Worm (Caenorhabditis elegans) whole organism, mixed stage, embryonic: ENCODE measurements around the gene C01G12.3.

Experiments used
- ceh-43 ChIP-seq: fragments of 200-800 bp; sonication (Bioruptor generic); optimal IDR thresholded peaks from 2 replicates; lab custom pipeline; 2018; ENCODE audit warnings: mild to moderate bottlenecking, missing genetic modification characterization, moderate library complexity, missing compliant biosample characterization
- drap-1 ChIP-seq: fragments of 200-800 bp; sonication (Bioruptor generic); optimal IDR thresholded peaks from 3 replicates; lab custom pipeline; 2018; ENCODE audit warnings: mild to moderate bottlenecking, missing genetic modification characterization, missing compliant biosample characterization
- flh-1 ChIP-seq: fragments of 200-800 bp; sonication (Bioruptor generic); optimal IDR thresholded peaks from 2 replicates; lab custom pipeline; 2018; ENCODE audit warnings: mild to moderate bottlenecking, missing genetic modification characterization, moderate library complexity, missing compliant biosample characterization
- lin-13 ChIP-seq: fragments of 150-350 bp; optimal IDR thresholded peaks from 2 replicates; lab custom pipeline; 2014; ENCODE audit warnings: missing biosample characterization, missing genetic modification characterization
- lsy-2 ChIP-seq: fragments of 150-350 bp; optimal IDR thresholded peaks from 2 replicates; lab custom pipeline; 2014; ENCODE audit warnings: missing biosample characterization, missing genetic modification characterization
- mep-1 ChIP-seq: fragments of 150-350 bp; optimal IDR thresholded peaks from 2 replicates; lab custom pipeline; 2017; ENCODE audit warnings: missing biosample characterization, missing genetic modification reagents, missing genetic modification characterization, inconsistent platforms
- nhr-28 ChIP-seq: fragments of 150-350 bp; optimal IDR thresholded peaks from 2 replicates; lab custom pipeline; 2014; ENCODE audit warnings: missing biosample characterization, missing genetic modification characterization
- nhr-76 ChIP-seq: sonication (generic microtip); optimal IDR thresholded peaks from 2 replicates; lab custom pipeline; 2017; ENCODE audit warnings: missing biosample characterization, missing genetic modification characterization
- snpc-4 ChIP-seq: fragments of 150-350 bp; optimal IDR thresholded peaks from 2 replicates; lab custom pipeline; 2014; ENCODE audit warnings: missing biosample characterization, missing genetic modification characterization
- tbx-8 ChIP-seq: fragments of 200-800 bp; sonication (Bioruptor generic); optimal IDR thresholded peaks from 2 replicates; lab custom pipeline; 2018; ENCODE audit warnings: mild to moderate bottlenecking, missing genetic modification characterization, moderate library complexity, missing compliant biosample characterization
- unc-62 ChIP-seq: fragments of 150-350 bp; optimal IDR thresholded peaks from 2 replicates; lab custom pipeline; 2014; ENCODE audit warnings: missing biosample characterization, missing genetic modification reagents, missing genetic modification characterization
- ztf-11 ChIP-seq: fragments of 150-350 bp; optimal IDR thresholded peaks from 2 replicates; lab custom pipeline; 2014; ENCODE audit warnings: missing biosample characterization, missing genetic modification characterization

DNA sequence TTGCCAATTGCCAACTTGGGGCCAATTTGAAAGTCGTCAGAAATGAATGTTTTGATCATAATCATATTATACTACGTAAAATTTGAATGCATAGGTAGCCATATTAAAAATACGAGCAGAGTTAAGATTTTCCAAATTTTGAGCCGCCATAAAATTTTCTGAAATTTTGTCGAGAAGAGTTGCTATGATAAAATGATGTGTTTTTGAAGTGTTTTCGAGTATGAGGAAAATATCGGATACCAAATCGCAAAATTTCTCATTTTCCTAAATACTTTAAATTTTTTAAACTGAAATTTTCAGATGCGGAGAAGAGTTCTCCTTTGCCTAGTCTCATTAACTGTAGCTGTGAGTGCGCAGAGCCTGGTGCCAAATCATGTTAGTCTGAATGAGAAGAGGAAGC is 45.2 kb upstream of the C01G12.3 start, which contains the start of gene tag-297:
- no peak for TF ChIP-seq tbx-8
- no peak for TF ChIP-seq ztf-11 (tag; lab: Kevin White, UChicago)
- no peak for TF ChIP-seq nhr-76 (tag; lab: Kevin White, UChicago)
- TF ChIP-seq unc-62 (GFP tag; lab: Kevin White, UChicago), result no peak
- TF ChIP-seq drap-1 (GFP tag; lab: Kevin White, UChicago), result no peak
- TF ChIP-seq lin-13 (tag; lab: Kevin White, UChicago), result no peak
- TF ChIP-seq ceh-43 (GFP tag; lab: Kevin White, UChicago), result no peak
- TF ChIP-seq lsy-2 (tag; lab: Kevin White, UChicago), result no peak
- TF ChIP-seq snpc-4, result no peak
- TF ChIP-seq nhr-28, result no peak
- TF ChIP-seq mep-1, result no peak
- no peak for TF ChIP-seq flh-1
